Fruit fly (Drosophila melanogaster): ENCODE measurements around the gene CG31751.

CG31751 gene

DNA sequence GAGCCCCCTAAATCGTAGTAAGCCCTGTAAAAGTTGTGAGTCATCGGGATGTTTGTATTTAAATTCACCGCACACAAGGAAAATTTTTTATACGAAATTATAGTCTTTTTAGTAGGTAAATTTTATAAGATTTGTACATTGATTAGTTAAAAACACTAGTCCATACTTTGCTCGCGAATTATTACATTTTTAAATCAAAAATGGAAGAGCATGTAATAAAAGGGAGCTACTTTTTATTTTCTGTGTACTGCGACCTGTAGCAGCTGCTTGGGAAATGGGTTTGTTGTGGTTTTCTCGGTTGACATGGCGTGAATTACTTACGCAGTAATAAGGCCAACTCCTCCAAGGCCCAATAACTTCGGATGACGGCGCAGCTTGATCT, 17.7 kb downstream of the CG31751 start (continued):
- no peak for TF ChIP-seq CG15601 (tag; optimal IDR thresholded peaks at IDR 0.05)
- no peak for TF ChIP-seq CG8944 (GFP tag; optimal IDR thresholded peaks at IDR 0.05)
- no peak for TF ChIP-seq hb (GFP tag; IDR thresholded peaks at IDR 0.05; ENCODE audit: partially characterized antibody)
- TF ChIP-seq CG3281 (GFP tag; optimal IDR thresholded peaks at IDR 0.05) = no peak
- TF ChIP-seq Lpt (GFP tag; optimal IDR thresholded peaks at IDR 0.05) = no peak
- TF ChIP-seq CG2199 (GFP tag; IDR thresholded peaks at IDR 0.05) = no peak
- TF ChIP-seq gcm2 (GFP tag; optimal IDR thresholded peaks at IDR 0.05) = no peak
- TF ChIP-seq CG10274 (GFP tag; optimal IDR thresholded peaks at IDR 0.05) = no peak
- no peak for TF ChIP-seq lola (GFP tag; optimal IDR thresholded peaks at IDR 0.05)
- TF ChIP-seq CG16813 (GFP tag; IDR thresholded peaks at IDR 0.05; ENCODE audit: partially characterized antibody) = no peak
- peak; percentile 8 for TF ChIP-seq CG10979 (tag; optimal IDR thresholded peaks at IDR 0.05)
- no peak for TF ChIP-seq CG6813 (GFP tag; optimal IDR thresholded peaks at IDR 0.05)
- TF ChIP-seq rib (GFP tag; IDR thresholded peaks at IDR 0.05) = no peak
- TF ChIP-seq NFAT (GFP tag; IDR thresholded peaks at IDR 0.05) = no peak
- TF ChIP-seq Atf6 (GFP tag; IDR thresholded peaks at IDR 0.05) = peak; percentile 56
- TF ChIP-seq pb (GFP tag; optimal IDR thresholded peaks at IDR 0.05) = no peak
- TF ChIP-seq CG12942 (GFP tag; optimal IDR thresholded peaks at IDR 0.05) = peak; percentile 19
- TF ChIP-seq HmgD (GFP tag; optimal IDR thresholded peaks at IDR 0.05) = no peak
- no peak for TF ChIP-seq Xbp1 (GFP tag; optimal IDR thresholded peaks at IDR 0.05)
- TF ChIP-seq CG13287 (GFP tag; IDR thresholded peaks at IDR 0.05; ENCODE audit: partially characterized antibody) = no peak
- no peak for TF ChIP-seq Gsc (GFP tag; IDR thresholded peaks at IDR 0.05)
- no peak for TF ChIP-seq CG31365 (tag; optimal IDR thresholded peaks at IDR 0.05)
- TF ChIP-seq CG3065 (GFP tag; optimal IDR thresholded peaks at IDR 0.05) = no peak
- no peak for TF ChIP-seq CG7987 (GFP tag; optimal IDR thresholded peaks at IDR 0.05)
- TF ChIP-seq tio (GFP tag; optimal IDR thresholded peaks at IDR 0.05) = peak; percentile 30
- TF ChIP-seq CG4854 (GFP tag; optimal IDR thresholded peaks at IDR 0.05) = no peak
- peak; percentile 69 for TF ChIP-seq Ptx1 (GFP tag; IDR thresholded peaks at IDR 0.05)
- TF ChIP-seq ci (GFP tag; IDR thresholded peaks at IDR 0.05) = 0 out of 3 replicates have a peak, but pooled peaks have one; percentile 39
- TF ChIP-seq gcm (GFP tag; optimal IDR thresholded peaks at IDR 0.05) = no peak
- no peak for TF ChIP-seq slp2 (GFP tag; optimal IDR thresholded peaks at IDR 0.05)
- TF ChIP-seq HHEX (GFP tag; optimal IDR thresholded peaks at IDR 0.05) = no peak
- no peak for TF ChIP-seq Doc3 (GFP tag; IDR thresholded peaks at IDR 0.05; ENCODE audit: partially characterized antibody)
- no peak for TF ChIP-seq CG18011 (GFP tag; optimal IDR thresholded peaks at IDR 0.05)
- TF ChIP-seq prd (optimal IDR thresholded peaks at IDR 0.05) = no peak
- peak; percentile 43; the same call in 1 of the 3 replicates for TF ChIP-seq prd (GFP tag; IDR thresholded peaks at IDR 0.05)
- TF ChIP-seq CG17328 (GFP tag; IDR thresholded peaks at IDR 0.05) = no peak; the same call in 1 of the 2 replicates
- no peak for TF ChIP-seq CG3995 (GFP tag; optimal IDR thresholded peaks at IDR 0.05)
- TF ChIP-seq cato (GFP tag; optimal IDR thresholded peaks at IDR 0.05; ENCODE audit: borderline replicate concordance) = no peak
- TF ChIP-seq Fer3 (tag; optimal IDR thresholded peaks at IDR 0.05) = no peak
- peak; percentile 22 for TF ChIP-seq ind (GFP tag; optimal IDR thresholded peaks at IDR 0.05)
- no peak for TF ChIP-seq danr (GFP tag; IDR thresholded peaks at IDR 0.05)
- TF ChIP-seq stc (GFP tag; IDR thresholded peaks at IDR 0.05) = no peak
- TF ChIP-seq odd (GFP tag; optimal IDR thresholded peaks at IDR 0.05) = no peak
- no peak for TF ChIP-seq E2f2 (GFP tag; IDR thresholded peaks at IDR 0.05)
- no peak for TF ChIP-seq lbe (GFP tag; optimal IDR thresholded peaks at IDR 0.05)
- TF ChIP-seq CG7745 (tag; optimal IDR thresholded peaks at IDR 0.05) = no peak
- no peak for TF ChIP-seq CG43689 (GFP tag; IDR thresholded peaks at IDR 0.05)
- TF ChIP-seq CG34422 (GFP tag; IDR thresholded peaks at IDR 0.05) = no peak
- TF ChIP-seq CG8281 (tag; optimal IDR thresholded peaks at IDR 0.05) = no peak
- TF ChIP-seq Scr (GFP tag; IDR thresholded peaks at IDR 0.05; ENCODE audit: partially characterized antibody) = no peak
- no peak for TF ChIP-seq h (optimal IDR thresholded peaks at IDR 0.05)
- TF ChIP-seq CG6683 (GFP tag; optimal IDR thresholded peaks at IDR 0.05) = no peak

All from whole organism, embryonic.